Fruit fly (Drosophila melanogaster) whole organism, embryonic: ENCODE results near the gene Drsl1.

Experiments used
- Blimp-1 ChIP-seq: fragments of 200-800 bp; sonication (Bioruptor generic); optimal IDR thresholded peaks from 3 replicates; lab custom pipeline; 2018; ENCODE audit warnings: missing biosample characterization, missing genetic modification characterization, mild to moderate bottlenecking, moderate library complexity, missing genetic modification reagents
- CG10543 ChIP-seq: fragments of 200-800 bp; sonication (Bioruptor generic); optimal IDR thresholded peaks from 3 replicates; lab custom pipeline; 2017; ENCODE audit warnings: missing biosample characterization, mild to moderate bottlenecking, missing genetic modification characterization, moderate library complexity
- CG11456 ChIP-seq: fragments of 200-800 bp; sonication (Bioruptor generic); IDR thresholded peaks from 3 replicates; pipeline ENCODE4 v1.3.6; 2022; ENCODE audit warnings: missing biosample characterization, missing genetic modification characterization
- CG1233 ChIP-seq: fragments of 200-800 bp; sonication (Bioruptor generic); optimal IDR thresholded peaks from 4 replicates; lab custom pipeline; 2018; ENCODE audit warnings: missing biosample characterization, mild to moderate bottlenecking, missing genetic modification characterization
- CG12744 ChIP-seq: fragments of 200-800 bp; sonication (Bioruptor generic); optimal IDR thresholded peaks from 2 replicates; lab custom pipeline; 2016; ENCODE audit warnings: missing biosample characterization, missing genetic modification characterization
- CG14014 ChIP-seq: fragments of 200-800 bp; sonication (Bioruptor generic); IDR thresholded peaks from 2 replicates; pipeline ENCODE4 v1.3.6; 2022; ENCODE audit warnings: missing biosample characterization, missing genetic modification characterization
- CG15073 ChIP-seq: fragments of 200-800 bp; sonication (Bioruptor generic); optimal IDR thresholded peaks from 2 replicates; lab custom pipeline; 2016; ENCODE audit warnings: missing biosample characterization, missing genetic modification characterization
- CG18619 ChIP-seq: fragments of 200-800 bp; sonication (Bioruptor generic); optimal IDR thresholded peaks from 3 replicates; lab custom pipeline; 2017; ENCODE audit warnings: missing biosample characterization, mild to moderate bottlenecking, missing genetic modification characterization
- CG2202 ChIP-seq: fragments of 200-800 bp; sonication (Bioruptor generic); optimal IDR thresholded peaks from 2 replicates; lab custom pipeline; 2018; ENCODE audit warnings: missing biosample characterization, mild to moderate bottlenecking, missing genetic modification characterization
- CG32532 ChIP-seq: fragments of 200-800 bp; sonication (Bioruptor generic); IDR thresholded peaks from 2 replicates; pipeline ENCODE4 v1.3.6; 2022; ENCODE audit warnings: missing biosample characterization, missing genetic modification characterization
- CG32772 ChIP-seq: fragments of 200-800 bp; sonication (Bioruptor generic); IDR thresholded peaks from 2 replicates; pipeline ENCODE4 v1.3.6; 2022; ENCODE audit warnings: missing biosample characterization, missing genetic modification characterization
- CG33557 ChIP-seq: fragments of 200-800 bp; sonication (Bioruptor generic); optimal IDR thresholded peaks from 2 replicates; lab custom pipeline; 2019; ENCODE audit warnings: missing biosample characterization, mild to moderate bottlenecking, missing genetic modification characterization, moderate library complexity
- CG43689 ChIP-seq: fragments of 200-800 bp; sonication (Bioruptor generic); IDR thresholded peaks from 2 replicates; pipeline ENCODE4 v1.3.6; 2022; ENCODE audit warnings: missing biosample characterization, missing genetic modification characterization
- CG4707 ChIP-seq: fragments of 200-800 bp; sonication (Bioruptor generic); optimal IDR thresholded peaks from 2 replicates; lab custom pipeline; 2018; ENCODE audit warnings: missing biosample characterization, mild to moderate bottlenecking, missing genetic modification characterization, moderate library complexity
- CG6654 ChIP-seq: fragments of 200-800 bp; sonication (Bioruptor generic); optimal IDR thresholded peaks from 2 replicates; lab custom pipeline; 2017; ENCODE audit warnings: missing biosample characterization, mild to moderate bottlenecking, missing genetic modification characterization
- CG6813 ChIP-seq: fragments of 200-800 bp; sonication (Bioruptor generic); optimal IDR thresholded peaks from 2 replicates; lab custom pipeline; 2017; ENCODE audit warnings: missing biosample characterization, missing genetic modification characterization, mild to moderate bottlenecking, moderate library complexity, missing genetic modification reagents
- CG7357 ChIP-seq: fragments of 200-800 bp; sonication (Bioruptor generic); IDR thresholded peaks from 3 replicates; pipeline ENCODE4 v1.3.6; 2022; ENCODE audit warnings: missing biosample characterization, missing genetic modification characterization
- CG8924 ChIP-seq: fragments of 200-800 bp; optimal IDR thresholded peaks from 3 replicates; lab custom pipeline; 2019; ENCODE audit warnings: missing biosample characterization, mild to moderate bottlenecking, missing genetic modification characterization, moderate library complexity
- Ets97D ChIP-seq: fragments of 200-800 bp; sonication (Bioruptor generic); optimal IDR thresholded peaks from 3 replicates; lab custom pipeline; 2016; ENCODE audit warnings: missing biosample characterization, missing genetic modification characterization
- Hmx ChIP-seq: fragments of 200-800 bp; sonication (Bioruptor generic); optimal IDR thresholded peaks from 2 replicates; lab custom pipeline; 2016; ENCODE audit warnings: missing biosample characterization, missing genetic modification characterization
- Hr78 ChIP-seq, 2 experiments: fragments of 200-800 bp in 1 of 2; fragments of >200 bp in 1 of 2; sonication (Bioruptor generic) in 1 of 2; optimal IDR thresholded peaks; 2 replicates each; lab custom pipeline; 2017 to 2019; ENCODE audit warnings: missing biosample characterization in 2 of 2, missing genetic modification characterization in 2 of 2, mild to moderate bottlenecking in 1 of 2, moderate library complexity in 1 of 2
- Kr ChIP-seq: fragments of 200-800 bp; sonication (Bioruptor generic); optimal IDR thresholded peaks from 2 replicates; lab custom pipeline; 2017; ENCODE audit warnings: missing biosample characterization, mild to moderate bottlenecking, missing genetic modification characterization
- Lpt ChIP-seq: fragments of >200 bp; optimal IDR thresholded peaks from 2 replicates; lab custom pipeline; 2018; ENCODE audit warnings: missing biosample characterization, missing genetic modification characterization
- MTF-1 ChIP-seq: fragments of 200-800 bp; sonication (Bioruptor generic); optimal IDR thresholded peaks from 2 replicates; lab custom pipeline; 2018; ENCODE audit warnings: missing biosample characterization, mild to moderate bottlenecking, missing genetic modification characterization, borderline replicate concordance
- abd-A ChIP-seq: fragments of 200-800 bp; sonication (Bioruptor generic); optimal IDR thresholded peaks from 3 replicates; lab custom pipeline; 2019; ENCODE audit warnings: missing biosample characterization, mild to moderate bottlenecking, missing genetic modification characterization, moderate library complexity
- fd64A ChIP-seq: fragments of 200-800 bp; sonication (Bioruptor generic); optimal IDR thresholded peaks from 3 replicates; lab custom pipeline; 2018; ENCODE audit warnings: missing biosample characterization, mild to moderate bottlenecking, missing genetic modification characterization
- fd96Cb ChIP-seq: fragments of 200-800 bp; sonication (Bioruptor generic); optimal IDR thresholded peaks from 2 replicates; lab custom pipeline; 2018; ENCODE audit warnings: missing biosample characterization, mild to moderate bottlenecking, missing genetic modification characterization, moderate library complexity
- ftz-f1 ChIP-seq: fragments of 200-800 bp; sonication (Bioruptor generic); optimal IDR thresholded peaks from 2 replicates; lab custom pipeline; 2016; ENCODE audit warnings: missing biosample characterization, missing genetic modification characterization
- gce ChIP-seq: fragments of 200-800 bp; sonication (Bioruptor generic); IDR thresholded peaks from 3 replicates; pipeline ENCODE4 v1.3.6; 2022; ENCODE audit warnings: missing biosample characterization, missing genetic modification characterization
- gsb ChIP-seq: fragments of 200-800 bp; sonication (Bioruptor generic); IDR thresholded peaks from 2 replicates; pipeline ENCODE4 v1.3.6; 2022; ENCODE audit warnings: missing biosample characterization, missing genetic modification characterization
- ken ChIP-seq: fragments of 200-800 bp; sonication (Bioruptor generic); IDR thresholded peaks from 3 replicates; pipeline ENCODE4 v1.3.6; 2022; ENCODE audit warnings: missing biosample characterization, missing genetic modification characterization
- kni ChIP-seq: fragments of 200-800 bp; sonication (Bioruptor generic); optimal IDR thresholded peaks from 3 replicates; lab custom pipeline; 2017; ENCODE audit warnings: mild to moderate bottlenecking, missing biosample characterization, missing genetic modification reagents, missing genetic modification characterization
- mam ChIP-seq: fragments of 200-800 bp; sonication (Bioruptor generic); optimal IDR thresholded peaks from 3 replicates; lab custom pipeline; 2016; ENCODE audit warnings: missing biosample characterization, missing genetic modification characterization
- oc ChIP-seq: fragments of 200-800 bp; sonication (Bioruptor generic); optimal IDR thresholded peaks from 2 replicates; lab custom pipeline; 2018; ENCODE audit warnings: missing biosample characterization, mild to moderate bottlenecking, missing genetic modification characterization, moderate library complexity
- seq ChIP-seq: fragments of 200-800 bp; sonication (Bioruptor generic); IDR thresholded peaks from 2 replicates; pipeline ENCODE4 v1.3.6; 2022; ENCODE audit warnings: missing biosample characterization, missing genetic modification characterization
- sob ChIP-seq: fragments of 200-800 bp; sonication (Bioruptor generic); IDR thresholded peaks from 2 replicates; pipeline ENCODE4 v1.3.6; 2022; ENCODE audit warnings: missing biosample characterization, missing genetic modification characterization
- tap ChIP-seq: fragments of 200-800 bp; optimal IDR thresholded peaks from 3 replicates; lab custom pipeline; 2019; ENCODE audit warnings: missing biosample characterization, mild to moderate bottlenecking, missing genetic modification characterization, moderate library complexity
- ttk ChIP-seq: fragments of 200-800 bp; sonication (Bioruptor generic); IDR thresholded peaks from 2 replicates; pipeline ENCODE4 v2.1.2; 2022; ENCODE audit warnings: missing biosample characterization, missing genetic modification characterization
- vvl ChIP-seq: fragments of 200-800 bp; sonication (Bioruptor generic); IDR thresholded peaks from 2 replicates; pipeline ENCODE4 v1.3.6; 2022; ENCODE audit warnings: missing biosample characterization, missing genetic modification characterization

Drsl1 gene

DNA sequence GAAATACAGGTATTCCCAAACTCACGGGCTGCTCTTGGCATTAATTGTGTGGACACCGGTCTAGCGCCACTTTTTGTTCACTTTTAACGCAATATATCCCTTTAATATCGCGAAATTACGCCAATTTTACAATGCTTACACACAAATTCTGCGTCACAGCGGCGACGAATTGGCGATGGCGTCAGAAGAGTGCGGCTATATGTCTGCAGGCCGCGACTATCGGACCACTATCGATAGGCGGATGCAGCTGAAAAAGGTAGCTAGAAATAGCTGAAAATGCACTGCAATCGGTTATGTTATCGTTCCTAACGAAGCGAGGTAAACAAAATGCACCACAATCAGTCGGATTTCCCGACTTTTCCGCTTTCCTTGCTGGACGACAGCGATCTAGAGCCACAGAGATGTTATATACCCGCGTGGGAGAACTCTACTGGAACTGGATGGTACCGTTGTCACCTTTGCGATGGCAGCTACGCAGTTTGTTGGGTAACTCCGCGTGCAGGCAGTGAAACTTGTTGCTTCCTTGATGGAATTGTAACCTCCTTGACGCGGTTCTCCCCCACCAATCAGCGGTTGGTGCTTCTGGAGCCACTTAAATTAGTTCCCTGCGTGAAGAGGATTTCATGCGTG is 38.5 kb upstream of the Drsl1 start, which contains the start of the genes Ythdc1 and CG12010 (continued):
- TF ChIP-seq seq (GFP tag; lab: Robert Waterston, UW) (no peak), gce (GFP tag; lab: Robert Waterston, UW) (no peak), abd-A (no peak), ttk (no peak), CG32532 (GFP tag; lab: Robert Waterston, UW) (peak; percentile 43; the same call in 1 of the 2 replicates), ken (GFP tag; lab: Robert Waterston, UW) (no peak), mam (GFP tag; lab: Kevin White, UChicago) (no peak)

DNA sequence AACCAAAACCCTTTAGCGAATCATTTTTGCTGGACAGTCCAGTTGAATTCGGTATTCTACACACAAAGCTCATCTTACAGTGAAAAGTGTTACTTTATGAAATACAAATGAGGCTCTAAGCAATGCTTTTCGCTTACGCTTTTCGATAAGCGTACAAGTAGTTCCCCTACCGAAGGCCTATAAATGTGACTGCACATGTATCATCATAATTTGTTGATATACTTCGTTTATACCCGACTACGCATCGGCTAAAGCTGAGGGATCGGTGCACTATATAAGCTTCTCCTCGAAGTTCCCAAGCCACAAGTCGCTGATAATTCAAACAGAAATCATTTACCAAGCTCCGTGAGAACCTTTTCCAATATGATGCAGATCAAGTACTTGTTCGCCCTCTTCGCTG is 33.7 kb upstream of the Drsl1 start, which contains the start of gene Drs:
Gene Drs, plus strand, starts transcription at position 301 of the 400 bp plus-strand sequence.
- TF ChIP-seq Ets97D = no peak
- TF ChIP-seq CG8924 (tag; lab: Kevin White, UChicago) = no peak
- no peak for TF ChIP-seq MTF-1 (GFP tag; lab: Kevin White, UChicago)
- TF ChIP-seq CG32772 (GFP tag; lab: Robert Waterston, UW) = no peak
- TF ChIP-seq CG6654 (GFP tag; lab: Kevin White, UChicago) = no peak
- TF ChIP-seq, all 482 proteins: peak for 0

DNA sequence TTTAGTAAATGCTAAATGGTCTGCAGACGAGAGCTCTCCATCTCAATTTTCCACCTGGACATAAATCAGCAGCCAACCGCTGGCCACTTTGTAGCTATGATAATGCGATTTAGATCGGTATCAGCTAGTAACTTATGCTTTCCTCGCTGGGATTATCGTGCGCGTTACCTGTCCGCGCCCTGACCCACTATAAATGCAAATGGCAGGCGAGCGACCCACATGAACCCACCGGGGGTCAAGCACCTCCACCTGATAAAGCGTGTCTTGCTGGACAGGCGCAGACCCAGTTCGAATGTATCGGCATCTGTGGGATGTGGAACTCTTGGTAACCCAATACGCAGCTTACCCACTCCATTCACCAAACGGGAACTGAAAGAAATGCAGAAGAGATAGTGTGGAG is 17.7 kb upstream of the Drsl1 start:
- no peak for TF ChIP-seq Hmx (GFP tag; lab: Kevin White, UChicago)
- TF ChIP-seq CG10543 (GFP tag; lab: Kevin White, UChicago) = no peak
- TF ChIP-seq Hr78 (GFP tag; optimal IDR thresholded peaks at IDR 0.05; lab: Kevin White, UChicago) = peak in 1 of 2 experiments; percentile 90
- no peak for TF ChIP-seq CG43689
- TF ChIP-seq CG6813 (GFP tag; lab: Kevin White, UChicago) = no peak
- TF ChIP-seq CG2202 (tag; lab: Kevin White, UChicago) = no peak
- no peak for TF ChIP-seq CG12744 (GFP tag; lab: Kevin White, UChicago)
- no peak for TF ChIP-seq CG15073 (GFP tag; lab: Kevin White, UChicago)
- no peak for TF ChIP-seq Kr (GFP tag; lab: Kevin White, UChicago)
- TF ChIP-seq fd96Cb (tag; lab: Kevin White, UChicago) = no peak
- peak; percentile 74 for TF ChIP-seq oc
- TF ChIP-seq kni = peak; percentile 42
- TF ChIP-seq CG18619 = no peak
- TF ChIP-seq vvl = peak; percentile 59; the same call in 1 of the 2 replicates
- no peak for TF ChIP-seq ftz-f1
- TF ChIP-seq tap (tag; lab: Kevin White, UChicago) = no peak
- TF ChIP-seq CG1233 (GFP tag; lab: Kevin White, UChicago) = no peak
- TF ChIP-seq gsb (GFP tag; lab: Robert Waterston, UW) = no peak
- TF ChIP-seq CG11456 (GFP tag; lab: Robert Waterston, UW) = no peak
- TF ChIP-seq, all 482 proteins: peak for 4

DNA sequence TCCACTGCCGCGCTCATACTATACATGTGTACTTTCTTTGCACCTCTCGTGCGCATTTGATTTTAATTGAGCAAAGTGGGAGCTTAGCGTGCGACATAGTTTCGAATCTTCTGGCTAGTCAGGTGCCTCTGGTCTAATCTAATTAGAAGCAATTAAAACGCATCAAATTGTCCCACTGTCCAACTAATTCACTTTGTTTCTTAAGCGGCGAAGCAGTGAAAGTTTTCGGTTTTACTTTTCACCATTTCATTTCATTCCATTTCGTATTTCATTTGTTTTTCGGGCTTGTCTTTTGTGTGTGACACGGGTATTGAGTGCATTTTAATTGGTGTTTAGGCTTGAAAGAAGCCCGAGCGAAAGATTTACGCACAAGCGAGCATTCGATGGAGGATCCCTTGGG is 16.9 kb upstream of the Drsl1 start:
- TF ChIP-seq CG33557 (peak; percentile 23), CG7357 (GFP tag; lab: Robert Waterston, UW) (no peak), CG14014 (GFP tag; lab: Robert Waterston, UW) (no peak), Blimp-1 (peak; percentile 94), Lpt (GFP tag; lab: Kevin White, UChicago) (no peak), CG4707 (GFP tag; lab: Kevin White, UChicago) (peak; percentile 53), sob (GFP tag; lab: Robert Waterston, UW) (no peak), fd64A (no peak)
- TF ChIP-seq, all 482 proteins: peak for 3
